Fruit fly (Drosophila melanogaster) whole organism, wandering third instar larva: ENCODE data around the gene Lcp65Ag2.

Experiments used
- Dfd ChIP-seq: fragments of >200 bp; optimal IDR thresholded peaks from 2 replicates; lab custom pipeline; 2017; ENCODE audit warnings: missing biosample characterization, missing genetic modification characterization
- Hnf4 ChIP-seq: fragments of 200-800 bp; sonication (Bioruptor generic); optimal IDR thresholded peaks from 2 replicates; lab custom pipeline; 2016; ENCODE audit warnings: missing biosample characterization, mild to moderate bottlenecking, missing genetic modification characterization
- Hr78 ChIP-seq: fragments of >200 bp; optimal IDR thresholded peaks from 2 replicates; lab custom pipeline; 2017; ENCODE audit warnings: missing biosample characterization, missing genetic modification characterization
- Rel ChIP-seq, 2 experiments: fragments of 200-800 bp; sonication (Bioruptor generic) in 1 of 2; optimal IDR thresholded peaks; 2 replicates in 1 of 2; 3 replicates in 1 of 2; lab custom pipeline; 2016 to 2019; ENCODE audit warnings: mild to moderate bottlenecking in 2 of 2, missing biosample characterization in 2 of 2, missing genetic modification characterization in 2 of 2, moderate library complexity in 1 of 2
- dmrt93B ChIP-seq: fragments of 200-800 bp; sonication (Bioruptor generic); optimal IDR thresholded peaks from 2 replicates; lab custom pipeline; 2018; ENCODE audit warnings: missing biosample characterization, mild to moderate bottlenecking, missing genetic modification characterization
- foxo ChIP-seq, 2 experiments: fragments of 200-800 bp; sonication (Bioruptor generic); optimal IDR thresholded peaks; 2 replicates in 1 of 2; 3 replicates in 1 of 2; lab custom pipeline; 2016 to 2017; ENCODE audit warnings: missing biosample characterization in 2 of 2, missing genetic modification characterization in 2 of 2
- lola ChIP-seq: fragments of >200 bp; optimal IDR thresholded peaks from 2 replicates; lab custom pipeline; 2017; ENCODE audit warnings: missing biosample characterization, missing genetic modification characterization
- psq ChIP-seq: fragments of 200-800 bp; sonication (Bioruptor generic); optimal IDR thresholded peaks from 3 replicates; lab custom pipeline; 2017; ENCODE audit warnings: missing biosample characterization, mild to moderate bottlenecking, missing genetic modification characterization, moderate library complexity
- rgr ChIP-seq: fragments of 200-800 bp; sonication (Bioruptor generic); optimal IDR thresholded peaks from 3 replicates; lab custom pipeline; 2016; ENCODE audit warnings: missing biosample characterization, mild to moderate bottlenecking, missing genetic modification characterization
- sv ChIP-seq: fragments of 200-800 bp; sonication (Bioruptor generic); optimal IDR thresholded peaks from 3 replicates; lab custom pipeline; 2016; ENCODE audit warnings: missing biosample characterization, missing genetic modification characterization
- woc ChIP-seq: sonication (Bioruptor generic); optimal IDR thresholded peaks from 2 replicates; lab custom pipeline; 2016; ENCODE audit warnings: missing biosample characterization, mild to moderate bottlenecking, missing genetic modification characterization

dm6 chr3L:6138586-6138985, 5.2 kb upstream of the Lcp65Ag2 start:
- TF ChIP-seq foxo (GFP tag; optimal IDR thresholded peaks at IDR 0.05; lab: Kevin White, UChicago): no peak
- TF ChIP-seq rgr: no peak
- no peak for TF ChIP-seq dmrt93B (GFP tag; lab: Kevin White, UChicago)
- no peak for TF ChIP-seq Hr78
- TF ChIP-seq Rel (GFP tag; optimal IDR thresholded peaks at IDR 0.05; lab: Kevin White, UChicago): no peak
- no peak for TF ChIP-seq Rel (tag; optimal IDR thresholded peaks at IDR 0.05; lab: Kevin White, UChicago)
- TF ChIP-seq psq (GFP tag; lab: Kevin White, UChicago): no peak
- no peak for TF ChIP-seq Hnf4 (GFP tag; lab: Kevin White, UChicago)
- no peak for TF ChIP-seq woc (GFP tag; lab: Kevin White, UChicago)
- no peak for TF ChIP-seq lola (GFP tag; lab: Kevin White, UChicago)
- no peak for TF ChIP-seq sv (GFP tag; lab: Kevin White, UChicago)
- no peak for TF ChIP-seq Dfd
